Worm (Caenorhabditis elegans) whole organism, L4 larva: ENCODE data around the gene R12C12.7.

ENCODE experiments used
- D1046.2 ChIP-seq: fragments of 200-800 bp; sonication (Bioruptor generic); IDR thresholded peaks from 2 replicates; pipeline ENCODE4 v1.3.6; 2022; ENCODE audit warnings: missing genetic modification characterization, missing compliant biosample characterization
- F26F4.8 ChIP-seq: fragments of 200-800 bp; sonication (Bioruptor generic); conservative IDR thresholded peaks from 2 replicates; pipeline ENCODE4 v1.3.6; 2022; ENCODE audit warnings: missing genetic modification characterization, missing compliant biosample characterization
- F37D6.2 ChIP-seq: sonication (generic microtip); optimal IDR thresholded peaks from 2 replicates; lab custom pipeline; 2016; ENCODE audit warnings: mild to moderate bottlenecking, missing genetic modification characterization, missing compliant biosample characterization
- Y48G9A.11 ChIP-seq: fragments of 200-800 bp; sonication (Bioruptor generic); IDR thresholded peaks from 2 replicates; pipeline ENCODE4 v1.3.6; 2022; ENCODE audit warnings: missing genetic modification reagents, missing genetic modification characterization, missing compliant biosample characterization
- Y75B8A.6 ChIP-seq: fragments of 200-800 bp; sonication (Bioruptor generic); IDR thresholded peaks from 2 replicates; pipeline ENCODE4 v1.3.6; 2022; ENCODE audit warnings: missing genetic modification reagents, missing genetic modification characterization, missing compliant biosample characterization
- ZK546.5 ChIP-seq, 2 experiments: sonication (generic microtip); optimal IDR thresholded peaks; 2 replicates each; lab custom pipeline; 2017; ENCODE audit warnings: missing biosample characterization in 2 of 2, missing genetic modification characterization in 2 of 2
- aha-1 ChIP-seq: fragments of 150-350 bp; peaks from one replicate; lab custom pipeline; 2014; ENCODE audit warnings: missing biosample characterization, missing genetic modification characterization
- ama-1 ChIP-seq: fragments of 150-350 bp; optimal IDR thresholded peaks from 2 replicates; lab custom pipeline; 2014; ENCODE audit warnings: inconsistent platforms, mixed read lengths
- arid-1 ChIP-seq: fragments of 200-800 bp; sonication (Bioruptor generic); conservative IDR thresholded peaks from 2 replicates; pipeline ENCODE4 v1.3.6; 2022; ENCODE audit warnings: missing genetic modification reagents, missing genetic modification characterization, missing compliant biosample characterization
- ceh-32 ChIP-seq: sonication (generic microtip); optimal IDR thresholded peaks from 2 replicates; lab custom pipeline; 2016; ENCODE audit warnings: mild to moderate bottlenecking, missing genetic modification characterization, missing compliant biosample characterization; ENCODE audit not compliant: poor library complexity
- ceh-44 ChIP-seq: fragments of 200-800 bp; sonication (Bioruptor generic); IDR thresholded peaks from 2 replicates; pipeline ENCODE4 v1.3.6; 2022; ENCODE audit warnings: missing genetic modification reagents, missing genetic modification characterization, missing compliant biosample characterization
- ctbp-1 ChIP-seq: fragments of 200-800 bp; sonication (Bioruptor generic); IDR thresholded peaks from 2 replicates; pipeline ENCODE4 v1.3.6; 2022; ENCODE audit warnings: missing genetic modification reagents, missing genetic modification characterization, missing compliant biosample characterization
- daf-16 ChIP-seq, 3 experiments: sonication (generic microtip); optimal IDR thresholded peaks; 2 replicates each; lab custom pipeline; 2016 to 2017; ENCODE audit warnings: missing genetic modification characterization in 3 of 3, missing genetic modification reagents in 3 of 3, mild to moderate bottlenecking in 2 of 3, missing compliant biosample characterization in 2 of 3, missing biosample characterization in 1 of 3, moderate library complexity in 1 of 3
- dmd-6 ChIP-seq: fragments of 200-800 bp; sonication (Bioruptor generic); IDR thresholded peaks from 2 replicates; pipeline ENCODE4 v1.3.6; 2022; ENCODE audit warnings: missing genetic modification reagents, missing genetic modification characterization, missing compliant biosample characterization
- dmd-8 ChIP-seq: fragments of 200-800 bp; sonication (Bioruptor generic); IDR thresholded peaks from 2 replicates; pipeline ENCODE4 v1.3.6; 2022; ENCODE audit warnings: missing genetic modification characterization, missing compliant biosample characterization
- dve-1 ChIP-seq: sonication (generic microtip); optimal IDR thresholded peaks from 2 replicates; lab custom pipeline; 2017; ENCODE audit warnings: antibody characterized with exemption, mild to moderate bottlenecking, missing genetic modification characterization, missing compliant biosample characterization; ENCODE audit not compliant: insufficient read depth
- egl-43 ChIP-seq: fragments of 200-800 bp; sonication (Bioruptor generic); IDR thresholded peaks from 2 replicates; pipeline ENCODE4 v1.3.6; 2022; ENCODE audit warnings: missing genetic modification reagents, missing genetic modification characterization, missing compliant biosample characterization
- hlh-11 ChIP-seq: fragments of 200-800 bp; sonication (Bioruptor generic); optimal IDR thresholded peaks from 2 replicates; lab custom pipeline; 2018; ENCODE audit warnings: mild to moderate bottlenecking, missing genetic modification characterization, missing compliant biosample characterization
- lim-7 ChIP-seq: fragments of 200-800 bp; sonication (Bioruptor generic); IDR thresholded peaks from 2 replicates; pipeline ENCODE4 v1.3.6; 2022; ENCODE audit warnings: missing genetic modification characterization, missing compliant biosample characterization
- lin-1 ChIP-seq: fragments of 200-800 bp; sonication (Bioruptor generic); IDR thresholded peaks from 2 replicates; pipeline ENCODE4 v1.3.6; 2022; ENCODE audit warnings: missing genetic modification reagents, missing genetic modification characterization, missing compliant biosample characterization
- lin-13 ChIP-seq: fragments of 150-350 bp; optimal IDR thresholded peaks from 2 replicates; lab custom pipeline; 2014; ENCODE audit warnings: missing biosample characterization, missing genetic modification reagents, missing genetic modification characterization
- lin-29 ChIP-seq: fragments of 200-800 bp; sonication (Bioruptor generic); IDR thresholded peaks from 2 replicates; pipeline ENCODE4 v1.3.6; 2022; ENCODE audit warnings: missing genetic modification reagents, missing genetic modification characterization, missing compliant biosample characterization
- lin-38 ChIP-seq: fragments of 200-800 bp; sonication (Bioruptor generic); IDR thresholded peaks from 2 replicates; pipeline ENCODE4 v1.3.6; 2022; ENCODE audit warnings: missing genetic modification reagents, missing genetic modification characterization, missing compliant biosample characterization
- lir-3 ChIP-seq: sonication (generic microtip); optimal IDR thresholded peaks from 2 replicates; lab custom pipeline; 2016; ENCODE audit warnings: mild to moderate bottlenecking, missing genetic modification characterization, missing compliant biosample characterization
- lsy-2 ChIP-seq, 2 experiments: fragments of 150-350 bp in 1 of 2; sonication (generic microtip) in 1 of 2; optimal IDR thresholded peaks; 2 replicates each; lab custom pipeline; 2014 to 2017; ENCODE audit warnings: missing biosample characterization in 2 of 2, missing genetic modification characterization in 2 of 2
- madf-5 ChIP-seq, 2 experiments: fragments of 200-800 bp; sonication (Bioruptor generic); IDR thresholded peaks; 2 replicates each; pipeline ENCODE4 v1.3.6; 2022; ENCODE audit warnings: missing compliant biosample characterization in 2 of 2, missing genetic modification characterization in 2 of 2
- mes-2 ChIP-seq: sonication (generic microtip); optimal IDR thresholded peaks from 2 replicates; lab custom pipeline; 2016; ENCODE audit warnings: missing genotype, mild to moderate bottlenecking, missing genetic modification characterization, missing compliant biosample characterization; ENCODE audit not compliant: poor library complexity, severe bottlenecking
- nhr-10 ChIP-seq: fragments of 150-350 bp; optimal IDR thresholded peaks from 2 replicates; lab custom pipeline; 2014; ENCODE audit warnings: missing biosample characterization, missing genetic modification characterization
- nhr-102 ChIP-seq: sonication (generic microtip); optimal IDR thresholded peaks from 2 replicates; lab custom pipeline; 2016; ENCODE audit warnings: mild to moderate bottlenecking, missing genetic modification characterization, moderate library complexity, missing compliant biosample characterization
- nhr-237 ChIP-seq: sonication (generic microtip); optimal IDR thresholded peaks from 2 replicates; lab custom pipeline; 2017; ENCODE audit warnings: missing biosample characterization, missing genetic modification characterization
- nhr-28 ChIP-seq: fragments of 150-350 bp; optimal IDR thresholded peaks from 2 replicates; lab custom pipeline; 2014; ENCODE audit warnings: missing biosample characterization, missing genetic modification characterization
- nhr-48 ChIP-seq: sonication (generic microtip); optimal IDR thresholded peaks from 2 replicates; lab custom pipeline; 2016; ENCODE audit warnings: mild to moderate bottlenecking, missing genetic modification characterization, missing compliant biosample characterization
- nhr-77 ChIP-seq: fragments of 150-350 bp; optimal IDR thresholded peaks from 2 replicates; lab custom pipeline; 2014; ENCODE audit warnings: missing biosample characterization, missing genetic modification characterization
- php-3 ChIP-seq: fragments of 200-800 bp; sonication (Bioruptor generic); IDR thresholded peaks from 2 replicates; pipeline ENCODE4 v1.3.6; 2022; ENCODE audit warnings: missing genetic modification reagents, missing genetic modification characterization, missing compliant biosample characterization
- pqm-1 ChIP-seq: sonication (generic microtip); optimal IDR thresholded peaks from 2 replicates; lab custom pipeline; 2017; ENCODE audit warnings: missing biosample characterization, missing genetic modification characterization
- skn-1 ChIP-seq: fragments of 150-350 bp; optimal IDR thresholded peaks from 2 replicates; lab custom pipeline; 2014; ENCODE audit warnings: missing biosample characterization, missing genetic modification characterization
- snpc-1.2 ChIP-seq: fragments of 200-800 bp; sonication (Bioruptor generic); IDR thresholded peaks from 2 replicates; pipeline ENCODE4 v1.3.6; 2022; ENCODE audit warnings: missing genetic modification reagents, missing genetic modification characterization, missing compliant biosample characterization

Gene R12C12.7

ce11 chrII:6061495-6061894, 5.7 kb upstream of the R12C12.7 start (continued):
- no peak for TF ChIP-seq ZK546.5 (tag; optimal IDR thresholded peaks at IDR 0.05; lab: Kevin White, UChicago)
- no peak for TF ChIP-seq nhr-237 (tag; lab: Kevin White, UChicago)
- no peak for TF ChIP-seq lin-13 (GFP tag; lab: Kevin White, UChicago)
- TF ChIP-seq aha-1 (tag; lab: Kevin White, UChicago), result peak; percentile 95
- TF ChIP-seq F37D6.2 (tag; lab: Kevin White, UChicago), result peak; percentile 35
- TF ChIP-seq lir-3, result no peak
- TF ChIP-seq ctbp-1 (GFP tag; lab: Robert Waterston, UW), result 0 out of 2 replicates have a peak, but pooled peaks have one; percentile 51
- no peak for TF ChIP-seq ceh-44
- TF ChIP-seq nhr-102, result peak; percentile 52

- peak; percentile 67; the same call in 1 of the 2 replicates for TF ChIP-seq D1046.2 (GFP tag; lab: Robert Waterston, UW)
- TF ChIP-seq F26F4.8 (GFP tag; lab: Robert Waterston, UW), result 0 out of 2 replicates have a peak, but pooled peaks have one; percentile 31
- TF ChIP-seq arid-1 (GFP tag; lab: Robert Waterston, UW), result 0 out of 2 replicates have a peak, but pooled peaks have one; percentile 43
- 0 out of 2 replicates have a peak, but pooled peaks have one; percentile 23 for TF ChIP-seq lin-1 (GFP tag; lab: Robert Waterston, UW)
- TF ChIP-seq lin-38, result peak; percentile 65
- peak; percentile 65; the same call in 1 of the 2 replicates for TF ChIP-seq snpc-1.2
- TF ChIP-seq lim-7 (GFP tag; lab: Robert Waterston, UW), result 0 out of 2 replicates have a peak, but pooled peaks have one; percentile 58
- TF ChIP-seq madf-5 (GFP tag; IDR thresholded peaks at IDR 0.05; lab: Robert Waterston, UW), result 0 out of 4 replicates have a peak, but pooled peaks of 1 of the 2 experiments have one; percentile 26
- 0 out of 2 replicates have a peak, but pooled peaks have one; percentile 15 for TF ChIP-seq egl-43 (GFP tag; lab: Robert Waterston, UW)
- TF ChIP-seq dmd-8 (GFP tag; lab: Robert Waterston, UW), result 0 out of 2 replicates have a peak, but pooled peaks have one; percentile 63
- peak; percentile 49; the same call in 1 of the 2 replicates for TF ChIP-seq Y48G9A.11
These were observed 1.2 kb downstream of the R12C12.7 start for ce11 chrII:6054561-6054960.

DNA sequence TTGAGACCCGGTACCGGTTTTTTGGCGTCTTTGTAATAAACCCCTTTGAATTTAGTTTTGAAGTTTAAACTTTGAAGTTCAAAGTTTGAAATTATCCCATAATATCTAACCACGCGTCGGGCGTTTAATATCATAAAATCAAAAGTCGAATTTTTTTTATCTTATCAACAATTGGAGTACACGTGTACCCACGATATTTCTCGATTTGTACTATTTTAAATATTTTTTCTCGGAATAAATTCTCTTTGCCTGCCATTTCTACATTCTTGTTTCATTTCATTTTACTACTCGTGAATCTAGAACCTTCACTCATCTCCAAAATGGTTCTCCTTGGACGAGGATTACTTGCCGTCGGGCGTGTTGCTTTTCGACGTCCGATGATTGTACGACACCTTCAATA, 5.7 kb downstream of the R12C12.7 start, which contains the start of gene gldc-1:
Gene gldc-1 (plus strand): TSS at position 301 of the 400 bp plus-strand sequence.
- TF ChIP-seq nhr-48 (peak; percentile 2), ceh-44 (no peak), F37D6.2 (tag; lab: Kevin White, UChicago) (no peak), lir-3 (no peak), daf-16 (GFP tag; optimal IDR thresholded peaks at IDR 0.05; lab: Kevin White, UChicago) (no peak), daf-16 (tag; optimal IDR thresholded peaks at IDR 0.05; lab: Kevin White, UChicago) (peak; percentile 29), dmd-6 (GFP tag; lab: Robert Waterston, UW) (peak; percentile 47), Y75B8A.6 (GFP tag; lab: Robert Waterston, UW) (no peak)

ce11 chrII:6049546-6049945, 6.2 kb downstream of the R12C12.7 start:
- TF ChIP-seq nhr-28 (tag; lab: Kevin White, UChicago) (peak; percentile 82), pqm-1 (tag; lab: Kevin White, UChicago) (peak; percentile 83), lin-13 (GFP tag; lab: Kevin White, UChicago) (no peak), ceh-32 (tag; lab: Kevin White, UChicago) (no peak), hlh-11 (peak; percentile 62), dmd-8 (GFP tag; lab: Robert Waterston, UW) (no peak), daf-16 (GFP tag; optimal IDR thresholded peaks at IDR 0.05; lab: Kevin White, UChicago) (no peak), daf-16 (tag; optimal IDR thresholded peaks at IDR 0.05; lab: Kevin White, UChicago) (peak; percentile 39), php-3 (peak; percentile 54; the same call in 1 of the 2 replicates), lin-29 (GFP tag; lab: Robert Waterston, UW) (no peak), dve-1 (tag; lab: Kevin White, UChicago) (peak; percentile 73), nhr-10 (tag; lab: Kevin White, UChicago) (peak; percentile 22), dmd-6 (GFP tag; lab: Robert Waterston, UW) (peak; percentile 71), mes-2 (tag; lab: Kevin White, UChicago) (peak; percentile 5), lir-3 (no peak), skn-1 (tag; lab: Kevin White, UChicago) (no peak), ama-1 (lab: Kevin White, UChicago) (no peak), nhr-77 (tag; lab: Kevin White, UChicago) (peak; percentile 31), nhr-48 (peak; percentile 26), lin-1 (GFP tag; lab: Robert Waterston, UW) (0 out of 2 replicates have a peak, but pooled peaks have one; percentile 38), lsy-2 (tag; optimal IDR thresholded peaks at IDR 0.05; lab: Kevin White, UChicago) (peak in 1 of 2 experiments; percentile 8)
